Worm (Caenorhabditis elegans): ENCODE results near the gene catp-3.

- TF ChIP-seq madf-3 (GFP tag; IDR thresholded peaks at IDR 0.05) (no peak), snpc-4 (GFP tag; optimal IDR thresholded peaks at IDR 0.05) (no peak), snpc-4 (tag; optimal IDR thresholded peaks at IDR 0.05) (no peak), him-1 (tag; optimal IDR thresholded peaks at IDR 0.05) (no peak), Y53G8AR.9 (GFP tag; conservative IDR thresholded peaks at IDR 0.05) (no peak), bed-2 (GFP tag; IDR thresholded peaks at IDR 0.05) (no peak)
These were observed 28.7 kb downstream of the catp-3 start, which contains the start of gene srlf-16 for ce11 chrV:8104473-8104872.
